Fruit fly (Drosophila melanogaster): ENCODE measurements around the gene Atg12.

DNA sequence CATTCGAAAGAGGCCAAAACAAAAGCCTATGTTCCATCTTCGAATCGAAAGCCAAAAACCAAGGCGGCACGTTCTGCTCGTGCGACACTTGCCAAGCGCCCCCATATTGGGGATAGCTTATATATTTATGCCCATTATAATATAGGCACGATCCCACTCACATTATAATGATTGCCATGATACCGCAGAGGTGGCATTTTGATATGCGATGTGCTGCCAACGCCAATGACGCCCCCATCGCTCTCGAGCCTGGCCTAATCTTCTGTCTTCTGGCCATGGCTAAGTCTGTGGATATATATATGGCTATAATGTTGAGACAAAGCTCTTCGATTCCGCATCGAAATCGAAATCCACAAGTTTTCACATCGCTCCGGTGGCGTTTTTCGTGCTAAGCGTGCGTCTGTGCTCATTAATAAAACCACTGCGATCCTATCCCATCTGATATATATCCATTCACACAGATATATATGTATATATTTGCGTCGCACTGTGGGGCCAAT, 43.9 kb upstream of the Atg12 start:
- no peak for TF ChIP-seq fkh (GFP tag; optimal IDR thresholded peaks at IDR 0.05)
- no peak for TF ChIP-seq CG8632 (GFP tag; optimal IDR thresholded peaks at IDR 0.05)
- 0 out of 3 replicates have a peak, but pooled peaks have one; percentile 9 for TF ChIP-seq CG6163 (GFP tag; IDR thresholded peaks at IDR 0.05)
- no peak for TF ChIP-seq Ets21C (GFP tag; optimal IDR thresholded peaks at IDR 0.05)
- TF ChIP-seq CG16779 (tag; optimal IDR thresholded peaks at IDR 0.05): no peak
- no peak for TF ChIP-seq CG15336 (GFP tag; IDR thresholded peaks at IDR 0.05)
- no peak for TF ChIP-seq acj6 (GFP tag; optimal IDR thresholded peaks at IDR 0.05)
- TF ChIP-seq net (GFP tag; optimal IDR thresholded peaks at IDR 0.05): no peak
- TF ChIP-seq CG6854 (GFP tag; optimal IDR thresholded peaks at IDR 0.05): no peak
- no peak for TF ChIP-seq Eip93F (GFP tag; optimal IDR thresholded peaks at IDR 0.05)
- no peak for TF ChIP-seq CG6808 (GFP tag; optimal IDR thresholded peaks at IDR 0.05)
- no peak for TF ChIP-seq pdm3 (GFP tag; optimal IDR thresholded peaks at IDR 0.05)
- no peak for TF ChIP-seq Gug (GFP tag; IDR thresholded peaks at IDR 0.05)
- no peak for TF ChIP-seq Hr39 (GFP tag; optimal IDR thresholded peaks at IDR 0.05)
